Worm (Caenorhabditis elegans) whole organism, midembryonic: ENCODE measurements around the gene ZK938.3.

ENCODE experiments used
- T22C8.4 ChIP-seq: fragments of 200-800 bp; sonication (Bioruptor generic); IDR thresholded peaks from 2 replicates; pipeline ENCODE4 v1.3.6; 2022; ENCODE audit warnings: missing genetic modification characterization, missing compliant biosample characterization
- cog-1 ChIP-seq: sonication (generic microtip); optimal IDR thresholded peaks from 2 replicates; lab custom pipeline; 2016; ENCODE audit warnings: missing genetic modification characterization, missing compliant biosample characterization
- flt-1 ChIP-seq: fragments of 200-800 bp; sonication (Bioruptor generic); IDR thresholded peaks from 2 replicates; pipeline ENCODE4 v1.3.6; 2022; ENCODE audit warnings: missing genetic modification characterization, missing compliant biosample characterization
- klf-2 ChIP-seq: fragments of 200-800 bp; sonication (Bioruptor generic); conservative IDR thresholded peaks from 2 replicates; pipeline ENCODE4 v1.3.6; 2022; ENCODE audit warnings: missing genetic modification reagents, missing genetic modification characterization, missing compliant biosample characterization
- med-1 ChIP-seq: sonication (generic microtip); optimal IDR thresholded peaks from 2 replicates; lab custom pipeline; 2017; ENCODE audit warnings: missing genetic modification characterization, mild to moderate bottlenecking, missing compliant biosample characterization, antibody characterized with exemption, missing genetic modification reagents; ENCODE audit not compliant: insufficient read depth
- ref-1 ChIP-seq: fragments of 200-800 bp; sonication (Bioruptor generic); conservative IDR thresholded peaks from 2 replicates; pipeline ENCODE4 v1.3.6; 2022; ENCODE audit warnings: missing genetic modification reagents, missing genetic modification characterization, missing compliant biosample characterization
- tab-1 ChIP-seq: fragments of 200-800 bp; sonication (Bioruptor generic); IDR thresholded peaks from 2 replicates; pipeline ENCODE4 v1.3.6; 2022; ENCODE audit warnings: missing genetic modification characterization, missing compliant biosample characterization
- ztf-23 ChIP-seq: fragments of 200-800 bp; sonication (Bioruptor generic); IDR thresholded peaks from 2 replicates; pipeline ENCODE4 v1.3.6; 2022; ENCODE audit warnings: missing genetic modification reagents, missing genetic modification characterization, missing compliant biosample characterization
- ztf-29 ChIP-seq: fragments of 200-800 bp; sonication (Bioruptor generic); IDR thresholded peaks from 2 replicates; pipeline ENCODE4 v1.3.6; 2022; ENCODE audit warnings: missing genetic modification reagents, missing genetic modification characterization, missing compliant biosample characterization

The ZK938.3 gene

ce11 chrII:9803320-9803719 lies 30.4 kb downstream of the ZK938.3 start, which contains the start of gene cyp-13A7:
cyp-13A7 (plus strand) TSS chrII:9803620.
- TF ChIP-seq T22C8.4 (GFP tag; lab: Robert Waterston, UW) (no peak), med-1 (GFP tag; lab: Kevin White, UChicago) (no peak), ref-1 (GFP tag; lab: Robert Waterston, UW) (no peak), ztf-29 (GFP tag; lab: Robert Waterston, UW) (no peak), klf-2 (GFP tag; lab: Robert Waterston, UW) (no peak), cog-1 (tag; lab: Kevin White, UChicago) (no peak), tab-1 (GFP tag; lab: Robert Waterston, UW) (no peak), flt-1 (GFP tag; lab: Robert Waterston, UW) (no peak), ztf-23 (no peak)

ce11 chrII:9802642-9803041 lies 31.1 kb downstream of the ZK938.3 start, which contains the start of gene cyp-13A6:
cyp-13A6 (minus strand) TSS chrII:9802821.
- TF ChIP-seq tab-1 (GFP tag; lab: Robert Waterston, UW) (no peak), ztf-23 (no peak), T22C8.4 (GFP tag; lab: Robert Waterston, UW) (no peak), ref-1 (GFP tag; lab: Robert Waterston, UW) (no peak), med-1 (GFP tag; lab: Kevin White, UChicago) (no peak), ztf-29 (GFP tag; lab: Robert Waterston, UW) (no peak), klf-2 (GFP tag; lab: Robert Waterston, UW) (no peak), cog-1 (tag; lab: Kevin White, UChicago) (no peak), flt-1 (GFP tag; lab: Robert Waterston, UW) (no peak)

ce11 chrII:9800251-9800650 lies 33.5 kb downstream of the ZK938.3 start, which contains the start of gene cyp-13A5:
cyp-13A5 (minus strand) TSS chrII:9800362.
- TF ChIP-seq klf-2 (GFP tag; lab: Robert Waterston, UW) (no peak), flt-1 (GFP tag; lab: Robert Waterston, UW) (no peak), cog-1 (tag; lab: Kevin White, UChicago) (no peak), ztf-23 (no peak), ref-1 (GFP tag; lab: Robert Waterston, UW) (no peak), T22C8.4 (GFP tag; lab: Robert Waterston, UW) (no peak), tab-1 (GFP tag; lab: Robert Waterston, UW) (no peak), med-1 (GFP tag; lab: Kevin White, UChicago) (no peak), ztf-29 (GFP tag; lab: Robert Waterston, UW) (no peak)

- no peak for TF ChIP-seq tab-1 (GFP tag; lab: Robert Waterston, UW)
- TF ChIP-seq flt-1 (GFP tag; lab: Robert Waterston, UW): no peak
- TF ChIP-seq ref-1 (GFP tag; lab: Robert Waterston, UW): no peak
- TF ChIP-seq ztf-29 (GFP tag; lab: Robert Waterston, UW): no peak
- TF ChIP-seq med-1 (GFP tag; lab: Kevin White, UChicago): no peak
- no peak for TF ChIP-seq cog-1 (tag; lab: Kevin White, UChicago)
- no peak for TF ChIP-seq ztf-23
- no peak for TF ChIP-seq T22C8.4 (GFP tag; lab: Robert Waterston, UW)
- no peak for TF ChIP-seq klf-2 (GFP tag; lab: Robert Waterston, UW)
Observed at ce11 chrII:9797664-9798063, 36.1 kb downstream of the ZK938.3 start, which contains the start of gene cyp-13A4. cyp-13A4 (minus strand) TSS chrII:9797740.

ce11 chrII:9793197-9793596 lies 40.6 kb downstream of the ZK938.3 start, which contains the start of gene cyp-13A3:
cyp-13A3 (minus strand) TSS chrII:9793297.
- no peak for TF ChIP-seq tab-1 (GFP tag; lab: Robert Waterston, UW)
- no peak for TF ChIP-seq med-1 (GFP tag; lab: Kevin White, UChicago)
- TF ChIP-seq klf-2 (GFP tag; lab: Robert Waterston, UW): no peak
- no peak for TF ChIP-seq ztf-23
- TF ChIP-seq ref-1 (GFP tag; lab: Robert Waterston, UW): no peak
- no peak for TF ChIP-seq T22C8.4 (GFP tag; lab: Robert Waterston, UW)
- TF ChIP-seq flt-1 (GFP tag; lab: Robert Waterston, UW): no peak
- no peak for TF ChIP-seq ztf-29 (GFP tag; lab: Robert Waterston, UW)
- TF ChIP-seq cog-1 (tag; lab: Kevin White, UChicago): no peak

- TF ChIP-seq tab-1 (GFP tag; lab: Robert Waterston, UW): no peak
- no peak for TF ChIP-seq cog-1 (tag; lab: Kevin White, UChicago)
- no peak for TF ChIP-seq med-1 (GFP tag; lab: Kevin White, UChicago)
- TF ChIP-seq ref-1 (GFP tag; lab: Robert Waterston, UW): no peak
- TF ChIP-seq flt-1 (GFP tag; lab: Robert Waterston, UW): no peak
- no peak for TF ChIP-seq klf-2 (GFP tag; lab: Robert Waterston, UW)
- TF ChIP-seq ztf-29 (GFP tag; lab: Robert Waterston, UW): no peak
- TF ChIP-seq T22C8.4 (GFP tag; lab: Robert Waterston, UW): no peak
- no peak for TF ChIP-seq ztf-23
Observed at ce11 chrII:9791185-9791584, 42.6 kb downstream of the ZK938.3 start.

- no peak for TF ChIP-seq cog-1 (tag; lab: Kevin White, UChicago)
- TF ChIP-seq klf-2 (GFP tag; lab: Robert Waterston, UW): no peak
- TF ChIP-seq ztf-29 (GFP tag; lab: Robert Waterston, UW): no peak
- TF ChIP-seq tab-1 (GFP tag; lab: Robert Waterston, UW): no peak
- no peak for TF ChIP-seq med-1 (GFP tag; lab: Kevin White, UChicago)
- TF ChIP-seq ztf-23: no peak
- TF ChIP-seq flt-1 (GFP tag; lab: Robert Waterston, UW): no peak
- no peak for TF ChIP-seq ref-1 (GFP tag; lab: Robert Waterston, UW)
- TF ChIP-seq T22C8.4 (GFP tag; lab: Robert Waterston, UW): no peak
Observed at ce11 chrII:9787395-9788152, 46.2 kb downstream of the ZK938.3 start, which contains the start of gene cyp-13A2. cyp-13A2 (minus strand) TSS chrII:9787629.

- TF ChIP-seq ztf-29 (GFP tag; lab: Robert Waterston, UW): no peak
- no peak for TF ChIP-seq tab-1 (GFP tag; lab: Robert Waterston, UW)
- no peak for TF ChIP-seq med-1 (GFP tag; lab: Kevin White, UChicago)
- TF ChIP-seq ztf-23: no peak
- no peak for TF ChIP-seq flt-1 (GFP tag; lab: Robert Waterston, UW)
- no peak for TF ChIP-seq ref-1 (GFP tag; lab: Robert Waterston, UW)
- TF ChIP-seq T22C8.4 (GFP tag; lab: Robert Waterston, UW): no peak
- TF ChIP-seq cog-1 (tag; lab: Kevin White, UChicago): no peak
- no peak for TF ChIP-seq klf-2 (GFP tag; lab: Robert Waterston, UW)
Observed at ce11 chrII:9786215-9786614, 47.5 kb downstream of the ZK938.3 start.
